Fruit fly (Drosophila melanogaster): Measurements from ENCODE around the gene Hpf1.

DNA sequence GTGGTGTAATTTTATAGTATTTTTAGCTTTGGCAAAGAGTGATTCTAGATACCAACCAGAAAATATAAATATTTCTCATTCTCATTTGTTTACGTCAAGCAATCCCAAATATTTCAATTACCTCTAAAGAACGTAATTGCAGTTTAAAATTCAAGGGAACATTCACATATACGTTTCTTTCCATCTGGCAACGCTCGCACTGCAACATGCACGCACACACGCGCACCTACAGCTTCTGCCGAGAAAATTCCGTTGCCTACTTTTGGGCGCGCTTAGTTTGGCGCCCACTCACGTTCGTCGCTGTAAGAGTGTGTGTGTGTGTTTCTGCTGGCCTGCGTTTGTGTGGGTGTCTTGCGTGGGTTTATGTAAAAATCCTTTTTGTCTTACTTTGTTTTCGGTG, 19.2 kb upstream of the Hpf1 start:
- TF ChIP-seq psq (GFP tag; optimal IDR thresholded peaks at IDR 0.05) (no peak), foxo (GFP tag; optimal IDR thresholded peaks at IDR 0.05) (no peak), fru (GFP tag; optimal IDR thresholded peaks at IDR 0.05) (no peak), dl (GFP tag; optimal IDR thresholded peaks at IDR 0.05; ENCODE audit: insufficient read depth in 1 of 2, partially characterized antibody in 2 of 2) (no peak), Vsx2 (GFP tag; optimal IDR thresholded peaks at IDR 0.05; ENCODE audit: partially characterized antibody) (no peak), HLH106 (tag; optimal IDR thresholded peaks at IDR 0.05) (no peak), rgr (GFP tag; optimal IDR thresholded peaks at IDR 0.05) (no peak)

All from whole organism, wandering third instar larva.